Fruit fly (Drosophila melanogaster): ENCODE data around the gene Prx3.
A peak's percentile ranks its signal among the peaks of the same experiment; 100 is the strongest.

Prx3 gene

dm6 chr3R:17535106-17535764 is 11.1 kb downstream of the Prx3 start:
- peak; percentile 53 for TF ChIP-seq Mnt (GFP tag; optimal IDR thresholded peaks at IDR 0.05)
- TF ChIP-seq tj (GFP tag; optimal IDR thresholded peaks at IDR 0.05), result peak; percentile 44
- no peak for TF ChIP-seq Crg-1 (GFP tag; optimal IDR thresholded peaks at IDR 0.05)
- peak; percentile 70 for TF ChIP-seq CG14711 (tag; optimal IDR thresholded peaks at IDR 0.05)
- TF ChIP-seq CG7101 (tag; optimal IDR thresholded peaks at IDR 0.05), result peak; percentile 83
- peak; percentile 81 for TF ChIP-seq CG11617 (GFP tag; optimal IDR thresholded peaks at IDR 0.05)
- peak; percentile 92 for TF ChIP-seq kay (GFP tag; ENCODE audit: borderline replicate concordance)
- peak; percentile 66 for TF ChIP-seq cic (GFP tag; optimal IDR thresholded peaks at IDR 0.05)
- peak; percentile 43 for TF ChIP-seq CG12768 (GFP tag; optimal IDR thresholded peaks at IDR 0.05)
- peak; percentile 54 for TF ChIP-seq CG7045 (GFP tag; optimal IDR thresholded peaks at IDR 0.05)
- no peak for TF ChIP-seq toe (GFP tag; optimal IDR thresholded peaks at IDR 0.05)
- TF ChIP-seq Hr96 (GFP tag; optimal IDR thresholded peaks at IDR 0.05), result peak; percentile 2
- TF ChIP-seq CG5204 (GFP tag; optimal IDR thresholded peaks at IDR 0.05), result peak; percentile 12
- peak; percentile 88 for TF ChIP-seq CG33017 (tag; optimal IDR thresholded peaks at IDR 0.05)
- no peak for TF ChIP-seq Clk (GFP tag; optimal IDR thresholded peaks at IDR 0.05)

DNA sequence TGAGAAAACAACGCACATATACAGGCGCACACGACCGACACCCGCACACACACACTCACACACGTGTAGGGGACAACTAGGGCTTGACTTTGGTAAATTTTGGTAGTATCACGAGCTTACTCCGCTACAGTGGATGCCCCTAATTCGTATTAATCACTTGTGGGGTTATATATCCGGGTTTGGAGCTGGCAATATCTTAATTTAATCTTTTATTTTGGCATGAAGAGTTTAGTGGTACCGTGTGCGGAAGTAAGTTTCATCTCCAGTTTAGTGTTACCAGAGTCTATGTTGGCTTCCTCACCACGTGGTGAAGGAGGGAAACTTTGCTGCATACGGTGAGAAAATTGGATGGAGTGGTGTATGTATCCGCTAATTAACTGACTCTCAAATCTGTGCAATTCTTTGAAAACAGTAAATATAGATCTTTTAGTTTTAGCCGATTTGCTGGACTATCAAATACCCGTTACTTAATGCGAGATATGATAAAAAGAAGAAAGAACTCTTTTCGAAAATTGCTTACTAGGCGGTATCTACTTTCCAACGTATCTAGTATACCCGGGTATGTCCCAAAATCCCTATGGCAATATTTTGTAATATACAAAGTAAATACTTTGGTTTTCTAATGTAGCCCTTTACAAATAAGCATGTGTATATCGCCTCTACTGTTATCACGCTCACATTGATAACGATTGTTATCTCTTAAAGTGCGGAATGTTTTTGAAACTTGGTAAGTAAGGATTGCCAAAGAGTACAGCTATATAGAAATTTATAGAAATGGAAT is 11.8 kb downstream of the Prx3 start, which contains the start of the genes CG5823 and P5cr-2:
Gene CG5823, minus strand, starts transcription at position 263 of the 781 bp plus-strand sequence.
Gene P5cr-2, plus strand, starts transcription at position 491 of the 781 bp plus-strand sequence.
- TF ChIP-seq CG11617 (GFP tag; optimal IDR thresholded peaks at IDR 0.05) (no peak), CG7045 (GFP tag; optimal IDR thresholded peaks at IDR 0.05) (no peak), CG7101 (tag; optimal IDR thresholded peaks at IDR 0.05) (no peak), ovo (GFP tag; optimal IDR thresholded peaks at IDR 0.05) (peak; percentile 72), Crg-1 (GFP tag; optimal IDR thresholded peaks at IDR 0.05) (peak; percentile 25), CG33017 (tag; optimal IDR thresholded peaks at IDR 0.05) (no peak), cnc (optimal IDR thresholded peaks at IDR 0.05) (no peak), kay (GFP tag; ENCODE audit: borderline replicate concordance) (no peak), toe (GFP tag; optimal IDR thresholded peaks at IDR 0.05) (peak; percentile 36), CG12768 (GFP tag; optimal IDR thresholded peaks at IDR 0.05) (peak; percentile 46), Clk (GFP tag; optimal IDR thresholded peaks at IDR 0.05) (no peak), pad (GFP tag; optimal IDR thresholded peaks at IDR 0.05) (peak; percentile 3), cic (GFP tag; optimal IDR thresholded peaks at IDR 0.05) (peak; percentile 17), bab1 (GFP tag; optimal IDR thresholded peaks at IDR 0.05) (peak; percentile 40), CG1620 (GFP tag; optimal IDR thresholded peaks at IDR 0.05) (peak; percentile 69), Hr96 (GFP tag; optimal IDR thresholded peaks at IDR 0.05) (peak; percentile 36), CG5204 (GFP tag; optimal IDR thresholded peaks at IDR 0.05) (peak; percentile 39), Mnt (GFP tag; optimal IDR thresholded peaks at IDR 0.05) (peak; percentile 41), CG14711 (tag; optimal IDR thresholded peaks at IDR 0.05) (no peak), tj (GFP tag; optimal IDR thresholded peaks at IDR 0.05) (no peak)

dm6 chr3R:17530400-17530799 is 15.9 kb downstream of the Prx3 start:
- no peak for TF ChIP-seq Hr96 (GFP tag; optimal IDR thresholded peaks at IDR 0.05)
- TF ChIP-seq CG11617 (GFP tag; optimal IDR thresholded peaks at IDR 0.05), result no peak
- no peak for TF ChIP-seq CG7045 (GFP tag; optimal IDR thresholded peaks at IDR 0.05)
- no peak for TF ChIP-seq CG5204 (GFP tag; optimal IDR thresholded peaks at IDR 0.05)
- TF ChIP-seq Mnt (GFP tag; optimal IDR thresholded peaks at IDR 0.05), result no peak
- TF ChIP-seq Crg-1 (GFP tag; optimal IDR thresholded peaks at IDR 0.05), result no peak
- no peak for TF ChIP-seq CG14711 (tag; optimal IDR thresholded peaks at IDR 0.05)
- TF ChIP-seq toe (GFP tag; optimal IDR thresholded peaks at IDR 0.05), result no peak

DNA sequence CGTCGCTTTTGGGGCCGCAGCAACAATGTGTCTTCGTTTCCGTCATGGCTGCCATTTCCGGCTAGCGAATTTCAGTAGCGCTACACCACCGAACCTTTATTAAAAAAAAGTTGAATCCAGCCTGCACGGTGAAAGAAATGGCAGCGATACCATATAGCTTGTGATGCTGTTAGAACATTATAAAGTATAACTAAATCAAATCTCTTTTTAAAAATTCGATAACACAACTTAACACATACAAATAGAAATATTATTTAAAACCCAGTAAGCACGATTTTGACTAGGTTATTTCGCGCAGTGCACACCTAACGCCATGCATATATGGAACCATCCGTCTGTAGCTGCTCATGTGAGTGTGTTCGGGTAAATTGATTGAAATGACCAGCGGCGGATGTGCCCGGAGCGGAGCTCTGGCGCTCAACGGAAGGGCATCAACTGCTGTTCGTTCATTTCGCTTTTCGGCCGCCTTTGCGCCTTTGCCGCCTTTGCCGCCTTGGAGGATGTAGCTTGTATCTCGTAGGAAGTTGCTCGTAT is 20.2 kb downstream of the Prx3 start:
- TF ChIP-seq CG12768 (GFP tag; optimal IDR thresholded peaks at IDR 0.05) (no peak), CG7101 (tag; optimal IDR thresholded peaks at IDR 0.05) (no peak), CG7045 (GFP tag; optimal IDR thresholded peaks at IDR 0.05) (no peak), bab1 (GFP tag; optimal IDR thresholded peaks at IDR 0.05) (no peak), CG33017 (tag; optimal IDR thresholded peaks at IDR 0.05) (no peak), CG14711 (tag; optimal IDR thresholded peaks at IDR 0.05) (no peak)

dm6 chr3R:17506833-17507232 is 39.5 kb downstream of the Prx3 start:
- TF ChIP-seq CG12768 (GFP tag; optimal IDR thresholded peaks at IDR 0.05) (no peak), Crg-1 (GFP tag; optimal IDR thresholded peaks at IDR 0.05) (no peak), CG14711 (tag; optimal IDR thresholded peaks at IDR 0.05) (no peak), CG7101 (tag; optimal IDR thresholded peaks at IDR 0.05) (no peak), tj (GFP tag; optimal IDR thresholded peaks at IDR 0.05) (no peak), Hr96 (GFP tag; optimal IDR thresholded peaks at IDR 0.05) (no peak), kay (GFP tag; ENCODE audit: borderline replicate concordance) (no peak), bab1 (GFP tag; optimal IDR thresholded peaks at IDR 0.05) (no peak), cic (GFP tag; optimal IDR thresholded peaks at IDR 0.05) (no peak), toe (GFP tag; optimal IDR thresholded peaks at IDR 0.05) (no peak), CG7045 (GFP tag; optimal IDR thresholded peaks at IDR 0.05) (no peak), Clk (GFP tag; optimal IDR thresholded peaks at IDR 0.05) (no peak), CG33017 (tag; optimal IDR thresholded peaks at IDR 0.05) (no peak), ovo (GFP tag; optimal IDR thresholded peaks at IDR 0.05) (no peak)

dm6 chr3R:17505599-17505998 is 40.7 kb downstream of the Prx3 start, which contains the start of gene Dscam3:
Dscam3 (minus strand) TSS chr3R:17505667.
- TF ChIP-seq CG33017 (tag; optimal IDR thresholded peaks at IDR 0.05), result no peak
- TF ChIP-seq CG1620 (GFP tag; optimal IDR thresholded peaks at IDR 0.05), result no peak
- TF ChIP-seq CG5204 (GFP tag; optimal IDR thresholded peaks at IDR 0.05), result no peak
- no peak for TF ChIP-seq cic (GFP tag; optimal IDR thresholded peaks at IDR 0.05)
- TF ChIP-seq bab1 (GFP tag; optimal IDR thresholded peaks at IDR 0.05), result no peak
- TF ChIP-seq pad (GFP tag; optimal IDR thresholded peaks at IDR 0.05), result no peak
- no peak for TF ChIP-seq CG11617 (GFP tag; optimal IDR thresholded peaks at IDR 0.05)
- TF ChIP-seq CG7045 (GFP tag; optimal IDR thresholded peaks at IDR 0.05), result no peak
- no peak for TF ChIP-seq cnc (optimal IDR thresholded peaks at IDR 0.05)
- TF ChIP-seq toe (GFP tag; optimal IDR thresholded peaks at IDR 0.05), result no peak
- TF ChIP-seq CG7101 (tag; optimal IDR thresholded peaks at IDR 0.05), result no peak
- no peak for TF ChIP-seq kay (GFP tag; ENCODE audit: borderline replicate concordance)
- no peak for TF ChIP-seq Hr96 (GFP tag; optimal IDR thresholded peaks at IDR 0.05)
- TF ChIP-seq tj (GFP tag; optimal IDR thresholded peaks at IDR 0.05), result no peak
- no peak for TF ChIP-seq Crg-1 (GFP tag; optimal IDR thresholded peaks at IDR 0.05)
- no peak for TF ChIP-seq CG14711 (tag; optimal IDR thresholded peaks at IDR 0.05)

All from whole organism, adult.